Fruit fly (Drosophila melanogaster): Measurements from ENCODE around the gene Ucp4B.

The Ucp4B gene

dm6 chr2L:5956153-5956552 lies 13.5 kb upstream of the Ucp4B start, which contains the start of gene CG13999 (continued):
- no peak for TF ChIP-seq Spps (tag; optimal IDR thresholded peaks at IDR 0.05)
- no peak for TF ChIP-seq abd-A (tag; optimal IDR thresholded peaks at IDR 0.05)
- no peak for TF ChIP-seq CG16815 (GFP tag; optimal IDR thresholded peaks at IDR 0.05)
- TF ChIP-seq Nf-YC (tag; optimal IDR thresholded peaks at IDR 0.05): no peak
- no peak for TF ChIP-seq CG6683 (GFP tag; optimal IDR thresholded peaks at IDR 0.05)
- peak; percentile 44; the same call in 1 of the 2 replicates for TF ChIP-seq E2f2 (GFP tag; IDR thresholded peaks at IDR 0.05)
- no peak for TF ChIP-seq so (GFP tag; IDR thresholded peaks at IDR 0.05)
- no peak for TF ChIP-seq YL-1 (GFP tag; optimal IDR thresholded peaks at IDR 0.05)
- no peak for TF ChIP-seq Bgb (GFP tag; IDR thresholded peaks at IDR 0.05; ENCODE audit: partially characterized antibody)
- no peak for TF ChIP-seq CG2712 (tag; optimal IDR thresholded peaks at IDR 0.05)
- no peak for TF ChIP-seq z (GFP tag; IDR thresholded peaks at IDR 0.05)
- no peak for TF ChIP-seq CG6254 (GFP tag; optimal IDR thresholded peaks at IDR 0.05)
- no peak for TF ChIP-seq CG11504 (tag; optimal IDR thresholded peaks at IDR 0.05)

dm6 chr2L:5956706-5957105 lies 13.0 kb upstream of the Ucp4B start, which contains the start of the genes CG13998 and Vm26Ab:
Gene CG13998, minus strand, starts transcription at chr2L:5956819.
Gene Vm26Ab, plus strand, starts transcription at chr2L:5957004.
- no peak for TF ChIP-seq GATAe (GFP tag; conservative IDR thresholded peaks at IDR 0.05)
- 0 out of 3 replicates have a peak, but pooled peaks have one; percentile 9 for TF ChIP-seq Mrtf (GFP tag; IDR thresholded peaks at IDR 0.05)
- peak; percentile 26 for TF ChIP-seq Med (GFP tag)
- TF ChIP-seq Nf-YB (GFP tag; optimal IDR thresholded peaks at IDR 0.05): no peak

dm6 chr2L:5958581-5959177 lies 11.0 kb upstream of the Ucp4B start, which contains the start of gene Vm26Ac:
Gene Vm26Ac, minus strand, starts transcription at chr2L:5958631.
- TF ChIP-seq CG2678 (tag; optimal IDR thresholded peaks at IDR 0.05): no peak
- TF ChIP-seq nerfin-2 (GFP tag; IDR thresholded peaks at IDR 0.05; ENCODE audit: partially characterized antibody): 0 out of 2 replicates have a peak, but pooled peaks have one; percentile 30
- no peak for TF ChIP-seq PHDP (tag; optimal IDR thresholded peaks at IDR 0.05)

- no peak for TF ChIP-seq Awh (GFP tag; IDR thresholded peaks at IDR 0.05)
- peak; percentile 32 for TF ChIP-seq sens (GFP tag)
- no peak for TF ChIP-seq CG3838 (GFP tag; optimal IDR thresholded peaks at IDR 0.05)
- TF ChIP-seq CG6689 (GFP tag; IDR thresholded peaks at IDR 0.05): 0 out of 2 replicates have a peak, but pooled peaks have one; percentile 9
- TF ChIP-seq CG11093 (GFP tag; IDR thresholded peaks at IDR 0.05): 0 out of 3 replicates have a peak, but pooled peaks have one; percentile 53
- no peak for TF ChIP-seq insv (GFP tag; optimal IDR thresholded peaks at IDR 0.05)
- no peak for TF ChIP-seq tgo (GFP tag; IDR thresholded peaks at IDR 0.05)
- peak; percentile 61 for TF ChIP-seq Med (GFP tag)
- 0 out of 2 replicates have a peak, but pooled peaks have one; percentile 13 for TF ChIP-seq Gsc (GFP tag; IDR thresholded peaks at IDR 0.05)
- peak; percentile 15; the same call in 1 of the 2 replicates for TF ChIP-seq ssp (GFP tag; IDR thresholded peaks at IDR 0.05)
- TF ChIP-seq Hr39 (optimal IDR thresholded peaks at IDR 0.05): peak; percentile 43
Observed at dm6 chr2L:5959863-5960658, 9.6 kb upstream of the Ucp4B start, which contains the start of gene Vm26Aa. Gene Vm26Aa, minus strand, starts transcription at chr2L:5960340.

All from whole organism, embryonic.